Worm (Caenorhabditis elegans) whole organism, young adult: ENCODE measurements around the gene cut-4.

ENCODE experiments used
- B0336.3 ChIP-seq: fragments of 200-800 bp; sonication (Bioruptor generic); IDR thresholded peaks from 2 replicates; pipeline ENCODE4 v1.3.6; 2022; ENCODE audit warnings: missing genetic modification characterization, missing compliant biosample characterization
- C17E4.6 ChIP-seq: fragments of 200-800 bp; sonication (Bioruptor generic); IDR thresholded peaks from 2 replicates; pipeline ENCODE4 v1.3.6; 2022; ENCODE audit warnings: missing genetic modification reagents, missing genetic modification characterization, missing compliant biosample characterization
- D2030.7 ChIP-seq: fragments of 200-800 bp; sonication (Bioruptor generic); IDR thresholded peaks from 2 replicates; pipeline ENCODE4 v1.3.6; 2022; ENCODE audit warnings: missing genetic modification reagents, missing genetic modification characterization, missing compliant biosample characterization
- F22D6.2 ChIP-seq: sonication (generic microtip); optimal IDR thresholded peaks from 2 replicates; lab custom pipeline; 2016; ENCODE audit warnings: mild to moderate bottlenecking, missing genetic modification characterization, missing compliant biosample characterization
- F33H1.4 ChIP-seq: fragments of 200-800 bp; sonication (Bioruptor generic); IDR thresholded peaks from 2 replicates; pipeline ENCODE4 v1.3.6; 2022; ENCODE audit warnings: missing genetic modification reagents, missing genetic modification characterization, missing compliant biosample characterization
- Y53G8AR.9 ChIP-seq: fragments of 200-800 bp; sonication (Bioruptor generic); conservative IDR thresholded peaks from 2 replicates; pipeline ENCODE4 v1.3.6; 2022; ENCODE audit warnings: missing genetic modification reagents, missing genetic modification characterization, missing compliant biosample characterization
- ama-1 ChIP-seq, 3 experiments: fragments of 150-350 bp in 1 of 3; sonication (generic microtip) in 2 of 3; optimal IDR thresholded peaks; 2 replicates each; lab custom pipeline; 2014 to 2018; ENCODE audit warnings: missing biosample characterization in 2 of 3, missing genetic modification characterization in 2 of 3, missing genetic modification reagents in 2 of 3
- aptf-2 ChIP-seq: fragments of 200-800 bp; sonication (Bioruptor generic); conservative IDR thresholded peaks from 2 replicates; pipeline ENCODE4 v1.3.6; 2022; ENCODE audit warnings: missing genetic modification reagents, missing genetic modification characterization, missing compliant biosample characterization
- atf-7 ChIP-seq: sonication (generic microtip); optimal IDR thresholded peaks from 2 replicates; lab custom pipeline; 2017; ENCODE audit warnings: mild to moderate bottlenecking, missing genetic modification characterization, missing compliant biosample characterization
- athp-1 ChIP-seq: sonication (generic microtip); optimal IDR thresholded peaks from 2 replicates; lab custom pipeline; 2017; ENCODE audit warnings: mild to moderate bottlenecking, missing genetic modification characterization, missing compliant biosample characterization
- cebp-1 ChIP-seq, 2 experiments: fragments of 200-800 bp in 1 of 2; sonication (Bioruptor generic) in 1 of 2; sonication (generic microtip) in 1 of 2; IDR thresholded peaks in 1 of 2; optimal IDR thresholded peaks in 1 of 2; 2 replicates each; pipeline versions ENCODE4 v1.3.6 to Lab custom; 2017 to 2022; ENCODE audit warnings: missing compliant biosample characterization in 2 of 2, missing genetic modification characterization in 2 of 2, mild to moderate bottlenecking in 1 of 2, missing genetic modification reagents in 1 of 2, moderate library complexity in 1 of 2
- cebp-2 ChIP-seq: fragments of 200-800 bp; sonication (Bioruptor generic); IDR thresholded peaks from 2 replicates; pipeline ENCODE4 v1.3.6; 2022; ENCODE audit warnings: missing genetic modification characterization, missing compliant biosample characterization
- ceh-100 ChIP-seq: fragments of 200-800 bp; sonication (Bioruptor generic); IDR thresholded peaks from 2 replicates; pipeline ENCODE4 v1.3.6; 2022; ENCODE audit warnings: missing genetic modification reagents, missing genetic modification characterization, missing compliant biosample characterization
- dox-1 ChIP-seq: fragments of 200-800 bp; sonication (Bioruptor generic); IDR thresholded peaks from 2 replicates; pipeline ENCODE4 v1.3.6; 2022; ENCODE audit warnings: missing genetic modification reagents, missing genetic modification characterization, missing compliant biosample characterization
- dpff-1 ChIP-seq: sonication (generic microtip); optimal IDR thresholded peaks from 2 replicates; lab custom pipeline; 2017; ENCODE audit warnings: mild to moderate bottlenecking, missing genetic modification characterization, missing compliant biosample characterization
- efl-1 ChIP-seq: fragments of 150-350 bp; optimal IDR thresholded peaks from 2 replicates; lab custom pipeline; 2014; ENCODE audit warnings: missing biosample characterization, missing genetic modification reagents, missing genetic modification characterization
- egl-18 ChIP-seq: fragments of 200-800 bp; sonication (Bioruptor generic); IDR thresholded peaks from 2 replicates; pipeline ENCODE4 v1.3.6; 2022; ENCODE audit warnings: missing genetic modification reagents, missing genetic modification characterization, missing compliant biosample characterization
- egl-44 ChIP-seq: fragments of 200-800 bp; sonication (Bioruptor generic); IDR thresholded peaks from 2 replicates; pipeline ENCODE4 v1.3.6; 2022; ENCODE audit warnings: missing genetic modification reagents, missing genetic modification characterization, missing compliant biosample characterization
- ekl-4 ChIP-seq: fragments of 200-800 bp; sonication (Bioruptor generic); IDR thresholded peaks from 2 replicates; pipeline ENCODE4 v1.3.6; 2022; ENCODE audit warnings: missing genetic modification reagents, missing genetic modification characterization, missing compliant biosample characterization
- hlh-26 ChIP-seq: fragments of 200-800 bp; sonication (Bioruptor generic); conservative IDR thresholded peaks from 2 replicates; pipeline ENCODE4 v1.3.6; 2022; ENCODE audit warnings: missing genetic modification reagents, missing genetic modification characterization, missing compliant biosample characterization
- hrde-1 ChIP-seq: sonication (generic microtip); optimal IDR thresholded peaks from 2 replicates; lab custom pipeline; 2016; ENCODE audit warnings: missing genetic modification characterization, mild to moderate bottlenecking, missing compliant biosample characterization, moderate library complexity, missing genotype, missing genetic modification reagents, borderline replicate concordance
- hsf-1 ChIP-seq: fragments of 200-800 bp; sonication (Bioruptor generic); IDR thresholded peaks from 2 replicates; pipeline ENCODE4 v1.3.6; 2022; ENCODE audit warnings: missing genetic modification reagents, missing genetic modification characterization, missing compliant biosample characterization
- let-607 ChIP-seq, 2 experiments: fragments of 200-800 bp in 1 of 2; sonication (Bioruptor generic) in 1 of 2; sonication (generic microtip) in 1 of 2; optimal IDR thresholded peaks; 2 replicates each; lab custom pipeline; 2016 to 2018; ENCODE audit warnings: mild to moderate bottlenecking in 2 of 2, missing compliant biosample characterization in 2 of 2, missing genetic modification characterization in 2 of 2, moderate library complexity in 2 of 2, missing genotype in 1 of 2
- lin-35 ChIP-seq, 3 experiments: fragments of 150-350 bp in 2 of 3; sonication (generic microtip) in 1 of 3; optimal IDR thresholded peaks; 2 replicates each; lab custom pipeline; 2014 to 2018; ENCODE audit warnings: missing biosample characterization in 3 of 3, missing genetic modification characterization in 3 of 3, missing genetic modification reagents in 3 of 3
- lin-40 ChIP-seq: sonication (generic microtip); optimal IDR thresholded peaks from 2 replicates; lab custom pipeline; 2016; ENCODE audit warnings: missing genetic modification characterization, mild to moderate bottlenecking, missing compliant biosample characterization, missing genotype, missing genetic modification reagents
- lin-54 ChIP-seq: fragments of 200-800 bp; sonication (Bioruptor generic); optimal IDR thresholded peaks from 2 replicates; lab custom pipeline; 2018; ENCODE audit warnings: mild to moderate bottlenecking, missing genetic modification characterization, missing compliant biosample characterization
- lir-1 ChIP-seq: fragments of 200-800 bp; sonication (Bioruptor generic); conservative IDR thresholded peaks from 2 replicates; pipeline ENCODE4 v1.3.6; 2022; ENCODE audit warnings: missing genetic modification reagents, missing genetic modification characterization, missing compliant biosample characterization
- madf-3 ChIP-seq: fragments of 200-800 bp; sonication (Bioruptor generic); IDR thresholded peaks from 2 replicates; pipeline ENCODE4 v1.3.6; 2022; ENCODE audit warnings: missing genetic modification reagents, missing genetic modification characterization, missing compliant biosample characterization
- madf-8 ChIP-seq: fragments of 200-800 bp; sonication (Bioruptor generic); conservative IDR thresholded peaks from 2 replicates; pipeline ENCODE4 v1.3.6; 2022; ENCODE audit warnings: missing genetic modification reagents, missing genetic modification characterization, missing compliant biosample characterization
- mcd-1 ChIP-seq: fragments of 200-800 bp; sonication (Bioruptor generic); IDR thresholded peaks from 2 replicates; pipeline ENCODE4 v1.3.6; 2022; ENCODE audit warnings: missing genetic modification reagents, missing genetic modification characterization, missing compliant biosample characterization
- nhr-80 ChIP-seq: sonication (generic microtip); optimal IDR thresholded peaks from 2 replicates; lab custom pipeline; 2016; ENCODE audit warnings: missing genetic modification characterization, missing compliant biosample characterization
- snpc-1.3 ChIP-seq: sonication (generic microtip); optimal IDR thresholded peaks from 2 replicates; lab custom pipeline; 2017; ENCODE audit warnings: missing genetic modification characterization, mild to moderate bottlenecking, missing compliant biosample characterization, antibody characterized with exemption, moderate library complexity, missing genotype, missing genetic modification reagents; ENCODE audit not compliant: insufficient read depth
- snpc-4 ChIP-seq, 5 experiments: fragments of 150-350 bp in 1 of 5; sonication (generic microtip) in 4 of 5; optimal IDR thresholded peaks; 2 replicates each; lab custom pipeline; 2014 to 2018; ENCODE audit warnings: missing genetic modification characterization in 5 of 5, missing biosample characterization in 3 of 5, antibody characterized with exemption in 2 of 5, mild to moderate bottlenecking in 2 of 5, missing compliant biosample characterization in 2 of 5, missing genotype in 2 of 5, moderate library complexity in 2 of 5, missing genetic modification reagents in 1 of 5
- tlf-1 ChIP-seq: fragments of 200-800 bp; sonication (Bioruptor generic); optimal IDR thresholded peaks from 2 replicates; lab custom pipeline; 2018; ENCODE audit warnings: mild to moderate bottlenecking, missing genetic modification characterization, missing compliant biosample characterization
- unc-130 ChIP-seq: sonication (generic microtip); optimal IDR thresholded peaks from 2 replicates; lab custom pipeline; 2016; ENCODE audit warnings: missing genetic modification reagents, missing genetic modification characterization, missing compliant biosample characterization
- xnd-1 ChIP-seq: sonication (generic microtip); optimal IDR thresholded peaks from 2 replicates; lab custom pipeline; 2016; ENCODE audit warnings: missing genotype, missing genetic modification reagents, missing genetic modification characterization, missing compliant biosample characterization
- ztf-22 ChIP-seq: fragments of 200-800 bp; sonication (Bioruptor generic); optimal IDR thresholded peaks from 2 replicates; lab custom pipeline; 2018; ENCODE audit warnings: mild to moderate bottlenecking, missing genetic modification characterization, moderate library complexity, missing compliant biosample characterization
- ztf-25 ChIP-seq: fragments of 200-800 bp; sonication (Bioruptor generic); IDR thresholded peaks from 2 replicates; pipeline ENCODE4 v1.3.6; 2022; ENCODE audit warnings: missing genetic modification reagents, missing genetic modification characterization, missing compliant biosample characterization
- ztf-26 ChIP-seq: sonication (generic microtip); optimal IDR thresholded peaks from 2 replicates; lab custom pipeline; 2017; ENCODE audit warnings: missing genetic modification characterization, missing compliant biosample characterization

Gene cut-4

DNA sequence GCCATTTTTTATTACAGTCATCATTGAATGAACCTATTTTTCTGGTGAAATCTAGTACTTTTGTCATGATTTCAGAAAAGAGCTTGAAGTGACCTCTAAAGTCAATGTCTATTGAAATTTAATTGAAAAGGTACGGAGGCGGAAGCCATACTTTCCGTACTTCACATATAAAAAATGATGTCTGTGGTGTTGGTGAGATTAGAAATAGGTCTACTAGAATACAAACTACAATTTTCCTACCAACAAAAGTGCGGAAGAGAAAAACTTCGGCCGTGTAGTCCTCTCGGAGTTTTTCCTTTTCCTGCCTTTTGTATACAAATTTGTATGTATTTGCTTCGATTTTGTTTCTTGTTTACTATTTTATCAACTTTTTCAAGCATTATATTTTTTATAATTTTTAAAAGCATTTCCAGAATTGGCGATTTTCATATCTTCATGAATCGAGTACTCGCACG lies 40.6 kb upstream of the cut-4 start, which contains the start of gene T09F3.4 (continued):
- TF ChIP-seq cebp-1 (GFP tag; IDR thresholded peaks at IDR 0.05; lab: Robert Waterston, UW) (no peak), cebp-1 (tag; optimal IDR thresholded peaks at IDR 0.05; lab: Kevin White, UChicago) (peak; percentile 53), ama-1 (optimal IDR thresholded peaks at IDR 0.05; lab: Kevin White, UChicago) (no peak), ama-1 (GFP tag; optimal IDR thresholded peaks at IDR 0.05; lab: Kevin White, UChicago) (no peak), hrde-1 (tag; lab: Kevin White, UChicago) (peak; percentile 62), egl-44 (GFP tag; lab: Robert Waterston, UW) (0 out of 2 replicates have a peak, but pooled peaks have one; percentile 8), let-607 (tag; optimal IDR thresholded peaks at IDR 0.05; lab: Kevin White, UChicago) (no peak), hlh-26 (GFP tag; lab: Robert Waterston, UW) (no peak), xnd-1 (peak; percentile 43), unc-130 (GFP tag; lab: Kevin White, UChicago) (peak; percentile 70), lin-54 (GFP tag; lab: Kevin White, UChicago) (peak; percentile 63), tlf-1 (peak; percentile 56), dpff-1 (tag; lab: Kevin White, UChicago) (no peak), dox-1 (GFP tag; lab: Robert Waterston, UW) (peak; percentile 23; the same call in 1 of the 2 replicates), F33H1.4 (GFP tag; lab: Robert Waterston, UW) (peak; percentile 61), ztf-26 (no peak), madf-8 (GFP tag; lab: Robert Waterston, UW) (peak; percentile 58), ztf-22 (no peak), snpc-1.3 (tag; lab: Kevin White, UChicago) (no peak), ztf-25 (GFP tag; lab: Robert Waterston, UW) (0 out of 2 replicates have a peak, but pooled peaks have one; percentile 56), lin-35 (GFP tag; optimal IDR thresholded peaks at IDR 0.05; lab: Kevin White, UChicago) (peak in 1 of 3 experiments; percentile 38), C17E4.6 (GFP tag; lab: Robert Waterston, UW) (no peak), lir-1 (GFP tag; lab: Robert Waterston, UW) (peak; percentile 58; the same call in 1 of the 2 replicates), D2030.7 (GFP tag; lab: Robert Waterston, UW) (peak; percentile 81), nhr-80 (tag; lab: Kevin White, UChicago) (no peak), cebp-2 (GFP tag; lab: Robert Waterston, UW) (no peak), efl-1 (GFP tag; lab: Kevin White, UChicago) (peak; percentile 46), atf-7 (tag; lab: Kevin White, UChicago) (no peak), egl-18 (GFP tag; lab: Robert Waterston, UW) (no peak), mcd-1 (GFP tag; lab: Robert Waterston, UW) (peak; percentile 44; the same call in 1 of the 2 replicates), B0336.3 (peak; percentile 86), athp-1 (tag; lab: Kevin White, UChicago) (peak; percentile 61), Y53G8AR.9 (GFP tag; lab: Robert Waterston, UW) (0 out of 2 replicates have a peak, but pooled peaks have one; percentile 73), ekl-4 (GFP tag; lab: Robert Waterston, UW) (0 out of 2 replicates have a peak, but pooled peaks have one; percentile 49), snpc-4 (GFP tag; optimal IDR thresholded peaks at IDR 0.05; lab: Kevin White, UChicago) (peak; percentile 33), snpc-4 (tag; optimal IDR thresholded peaks at IDR 0.05; lab: Kevin White, UChicago) (peak in 2 of 4 experiments; percentile 15 to 19), lin-40 (tag; lab: Kevin White, UChicago) (no peak), madf-3 (GFP tag; lab: Robert Waterston, UW) (peak; percentile 83), ceh-100 (peak; percentile 62; the same call in 1 of the 2 replicates), F22D6.2 (tag; lab: Kevin White, UChicago) (no peak), hsf-1 (GFP tag; lab: Robert Waterston, UW) (peak; percentile 58; the same call in 1 of the 2 replicates), aptf-2 (no peak)
- TF ChIP-seq, all 124 proteins: peak for 43
